Worm (Caenorhabditis elegans): ENCODE data around the gene str-113.

Gene str-113

DNA sequence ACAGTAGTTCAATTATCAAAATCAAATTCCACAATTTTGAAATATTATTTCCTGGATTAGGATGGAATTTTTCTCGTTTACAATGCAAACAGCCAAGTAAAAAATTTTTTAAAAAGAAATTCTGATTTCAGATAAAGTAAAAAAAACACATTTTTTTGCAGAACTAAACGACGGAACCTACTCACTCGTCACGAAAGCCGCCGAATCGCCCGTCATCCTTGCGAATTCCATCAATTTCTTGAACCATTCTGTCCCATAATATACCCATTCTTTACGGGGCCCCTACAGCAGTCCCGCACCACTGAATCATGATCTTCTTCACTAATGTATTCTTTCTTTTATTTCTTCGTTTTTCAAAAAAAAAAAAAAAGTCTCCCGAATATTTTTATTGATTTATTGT, 45.4 kb upstream of the str-113 start:
- TF ChIP-seq unc-55 (GFP tag; optimal IDR thresholded peaks at IDR 0.05), result peak; percentile 19
- no peak for TF ChIP-seq nhr-6 (tag; optimal IDR thresholded peaks at IDR 0.05)

DNA sequence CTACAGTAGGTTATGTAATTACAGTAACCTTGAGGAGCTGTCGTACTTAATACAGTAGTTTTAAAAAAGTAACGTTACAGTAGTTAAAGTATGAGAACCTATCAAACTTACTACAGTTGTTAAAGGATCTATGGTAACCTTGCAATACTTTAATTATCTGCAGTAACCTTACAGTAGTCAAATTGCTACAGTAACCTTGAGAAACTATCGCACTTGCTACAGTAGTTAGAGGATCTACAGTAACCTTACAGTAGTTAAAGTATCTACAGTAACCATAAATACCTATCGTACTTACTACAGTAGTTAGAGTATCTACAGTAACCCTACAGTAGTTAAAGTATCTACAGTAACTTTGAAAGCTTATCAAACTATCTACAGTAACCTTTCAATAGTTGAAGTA, 44.8 kb upstream of the str-113 start:
- TF ChIP-seq nhr-12 (tag; optimal IDR thresholded peaks at IDR 0.05) (no peak), sma-3 (GFP tag; optimal IDR thresholded peaks at IDR 0.05) (no peak), ZK546.5 (tag; optimal IDR thresholded peaks at IDR 0.05) (no peak), nhr-25 (tag; optimal IDR thresholded peaks at IDR 0.05) (no peak), lsy-2 (tag; optimal IDR thresholded peaks at IDR 0.05) (no peak), nhr-6 (tag; optimal IDR thresholded peaks at IDR 0.05) (no peak), fos-1 (tag; optimal IDR thresholded peaks at IDR 0.05) (no peak), mab-5 (tag; optimal IDR thresholded peaks at IDR 0.05) (no peak), skn-1 (tag; optimal IDR thresholded peaks at IDR 0.05) (no peak), alr-1 (tag; optimal IDR thresholded peaks at IDR 0.05) (no peak), aly-2 (tag; optimal IDR thresholded peaks at IDR 0.05) (no peak)

DNA sequence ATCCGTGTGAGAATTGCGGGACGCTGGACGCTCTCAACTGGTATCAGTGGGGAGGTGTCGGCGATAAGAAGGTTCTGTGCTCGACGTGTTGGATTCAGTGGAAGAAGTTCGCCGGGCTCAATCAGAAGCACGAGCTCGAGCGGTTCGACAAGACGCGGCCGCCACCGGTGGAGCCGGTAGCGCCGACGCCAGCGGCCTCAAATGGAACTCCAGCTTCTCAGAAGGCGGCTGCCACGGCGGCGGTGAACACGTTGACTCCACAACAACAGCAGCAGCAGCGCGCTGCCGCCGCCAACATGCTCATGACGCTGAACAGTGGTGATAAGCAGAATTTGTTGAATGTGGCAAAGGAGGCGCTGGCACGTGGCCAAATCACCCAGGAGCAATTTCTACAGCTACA, 40.1 kb upstream of the str-113 start:
- TF ChIP-seq gmeb-1 (tag; optimal IDR thresholded peaks at IDR 0.05) (no peak), lin-39 (tag; optimal IDR thresholded peaks at IDR 0.05) (no peak), blmp-1 (tag; optimal IDR thresholded peaks at IDR 0.05; ENCODE audit: insufficient read depth) (no peak), unc-55 (GFP tag; optimal IDR thresholded peaks at IDR 0.05) (no peak), lin-11 (tag; optimal IDR thresholded peaks at IDR 0.05) (no peak), skn-1 (tag; optimal IDR thresholded peaks at IDR 0.05) (no peak), nhr-12 (tag; optimal IDR thresholded peaks at IDR 0.05) (no peak), nhr-23 (tag; optimal IDR thresholded peaks at IDR 0.05) (no peak), ztf-11 (tag; optimal IDR thresholded peaks at IDR 0.05) (no peak), ztf-4 (tag; optimal IDR thresholded peaks at IDR 0.05) (no peak), ceh-16 (tag; optimal IDR thresholded peaks at IDR 0.05) (no peak), ZK546.5 (tag; optimal IDR thresholded peaks at IDR 0.05) (no peak), nhr-129 (tag; optimal IDR thresholded peaks at IDR 0.05) (no peak)

DNA sequence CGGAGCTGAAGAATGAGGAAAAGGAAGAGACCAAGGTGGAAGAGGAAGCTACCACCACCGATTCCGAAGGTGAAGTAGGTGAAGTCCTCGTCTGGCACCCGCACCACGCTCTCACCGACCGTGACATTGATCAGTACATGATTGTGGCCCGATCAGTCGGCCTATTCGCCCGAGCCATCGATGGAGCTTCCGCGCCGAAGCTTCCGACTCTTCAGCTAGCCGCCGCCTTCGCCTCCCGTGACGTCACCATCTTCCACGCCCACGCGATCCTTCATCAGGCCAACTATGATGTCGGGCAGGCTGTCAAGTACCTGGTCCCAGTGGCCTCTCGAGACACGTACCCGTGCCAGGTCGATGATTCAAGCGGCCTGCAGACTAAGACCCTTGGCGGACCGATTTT, 39.4 kb upstream of the str-113 start:
- TF ChIP-seq sem-4 (tag; optimal IDR thresholded peaks at IDR 0.05), result no peak
- TF ChIP-seq egl-27 (tag; optimal IDR thresholded peaks at IDR 0.05), result no peak
- no peak for TF ChIP-seq R02D3.7 (tag; optimal IDR thresholded peaks at IDR 0.05)
- TF ChIP-seq nhr-21 (tag; optimal IDR thresholded peaks at IDR 0.05), result no peak
- no peak for TF ChIP-seq Y55F3AM.14 (GFP tag; optimal IDR thresholded peaks at IDR 0.05)
- TF ChIP-seq zag-1 (tag; optimal IDR thresholded peaks at IDR 0.05), result no peak
- no peak for TF ChIP-seq nhr-12 (tag; optimal IDR thresholded peaks at IDR 0.05)
- no peak for TF ChIP-seq aly-2 (tag; optimal IDR thresholded peaks at IDR 0.05)
- TF ChIP-seq nhr-11 (tag; optimal IDR thresholded peaks at IDR 0.05), result no peak
- TF ChIP-seq dmd-4 (tag; optimal IDR thresholded peaks at IDR 0.05), result no peak
- no peak for TF ChIP-seq lin-13 (GFP tag; optimal IDR thresholded peaks at IDR 0.05)

DNA sequence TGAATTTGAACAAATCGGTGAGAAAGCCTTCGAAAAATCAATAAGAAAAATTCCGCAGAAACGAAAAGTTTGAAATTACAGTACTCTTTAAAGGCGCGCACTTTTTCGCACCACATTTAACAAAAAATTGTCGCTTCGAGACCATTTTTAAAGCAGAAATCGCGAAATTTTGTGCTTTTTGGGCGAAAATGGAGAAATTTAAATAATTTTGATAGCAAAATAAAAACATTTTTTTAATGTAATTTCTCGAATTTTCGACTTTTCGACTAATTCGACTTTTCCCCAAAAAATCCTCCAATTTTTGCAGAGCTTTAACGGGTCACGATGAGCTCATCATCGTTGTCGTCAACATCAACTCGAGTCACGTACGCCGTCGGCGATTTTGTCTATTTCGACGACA, 37.9 kb upstream of the str-113 start, which contains the start of gene lin-40:
TSS of gene lin-40 (plus strand) at position 301 of the 400 bp plus-strand sequence.
- no peak for TF ChIP-seq alr-1 (tag; optimal IDR thresholded peaks at IDR 0.05)
- TF ChIP-seq nhr-10 (tag; optimal IDR thresholded peaks at IDR 0.05), result no peak

DNA sequence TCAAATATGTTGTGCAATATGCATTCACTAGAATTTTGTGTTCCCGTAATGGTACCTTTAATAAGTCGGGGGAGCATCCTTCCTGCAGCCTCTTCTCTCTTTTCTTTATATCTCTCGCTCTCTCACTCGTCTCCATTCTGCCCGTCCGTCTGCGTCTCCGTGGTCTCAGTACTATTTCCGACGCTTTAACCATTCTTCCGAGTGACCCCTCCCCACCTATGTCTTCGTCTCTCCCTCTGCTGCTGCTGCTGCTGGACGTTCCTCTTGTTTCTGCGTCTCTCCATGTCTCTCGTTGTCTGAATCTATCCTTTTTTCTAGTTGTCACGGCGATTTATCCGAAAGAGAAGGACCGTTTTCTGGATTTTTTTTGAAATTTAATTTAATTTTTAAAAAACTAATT, 37.1 kb upstream of the str-113 start:
- no peak for TF ChIP-seq nhr-11 (tag; optimal IDR thresholded peaks at IDR 0.05)
- no peak for TF ChIP-seq nhr-12 (tag; optimal IDR thresholded peaks at IDR 0.05)
- no peak for TF ChIP-seq nhr-6 (tag; optimal IDR thresholded peaks at IDR 0.05)
- TF ChIP-seq elt-1 (tag; optimal IDR thresholded peaks at IDR 0.05), result no peak
- peak; percentile 56 for TF ChIP-seq gmeb-1 (tag; optimal IDR thresholded peaks at IDR 0.05)
- TF ChIP-seq nhr-129 (tag; optimal IDR thresholded peaks at IDR 0.05), result peak; percentile 65
- TF ChIP-seq nhr-21 (tag; optimal IDR thresholded peaks at IDR 0.05), result no peak
- TF ChIP-seq unc-55 (GFP tag; optimal IDR thresholded peaks at IDR 0.05), result peak; percentile 69
- no peak for TF ChIP-seq dmd-4 (tag; optimal IDR thresholded peaks at IDR 0.05)
- peak; percentile 15 for TF ChIP-seq zag-1 (tag; optimal IDR thresholded peaks at IDR 0.05)
- no peak for TF ChIP-seq unc-62 (GFP tag; optimal IDR thresholded peaks at IDR 0.05)
- no peak for TF ChIP-seq ceh-82 (tag; optimal IDR thresholded peaks at IDR 0.05)
- TF ChIP-seq nhr-77 (tag; optimal IDR thresholded peaks at IDR 0.05), result no peak
- TF ChIP-seq F13H6.1 (tag; optimal IDR thresholded peaks at IDR 0.05), result peak; percentile 98
- TF ChIP-seq unc-39 (tag; optimal IDR thresholded peaks at IDR 0.05), result no peak
- no peak for TF ChIP-seq elt-3 (tag; optimal IDR thresholded peaks at IDR 0.05)
- TF ChIP-seq nhr-25 (tag; optimal IDR thresholded peaks at IDR 0.05), result peak; percentile 56
- TF ChIP-seq crh-2 (tag; optimal IDR thresholded peaks at IDR 0.05), result peak; percentile 40
- TF ChIP-seq sma-9 (GFP tag; optimal IDR thresholded peaks at IDR 0.05), result peak; percentile 88
- no peak for TF ChIP-seq sma-9 (tag; optimal IDR thresholded peaks at IDR 0.05)
- TF ChIP-seq fos-1 (tag; optimal IDR thresholded peaks at IDR 0.05), result peak; percentile 68
- peak; percentile 28 for TF ChIP-seq ztf-4 (tag; optimal IDR thresholded peaks at IDR 0.05)
- TF ChIP-seq ama-1 (optimal IDR thresholded peaks at IDR 0.05), result no peak
- no peak for TF ChIP-seq snpc-4 (tag; optimal IDR thresholded peaks at IDR 0.05)
- TF ChIP-seq aly-2 (tag; optimal IDR thresholded peaks at IDR 0.05), result no peak
- no peak for TF ChIP-seq ztf-1 (GFP tag; conservative IDR thresholded peaks at IDR 0.05)
- TF ChIP-seq mab-5 (tag; optimal IDR thresholded peaks at IDR 0.05), result peak; percentile 3
